Fruit fly (Drosophila melanogaster): Measurements from ENCODE around the gene CG9997.

CG9997 gene

DNA sequence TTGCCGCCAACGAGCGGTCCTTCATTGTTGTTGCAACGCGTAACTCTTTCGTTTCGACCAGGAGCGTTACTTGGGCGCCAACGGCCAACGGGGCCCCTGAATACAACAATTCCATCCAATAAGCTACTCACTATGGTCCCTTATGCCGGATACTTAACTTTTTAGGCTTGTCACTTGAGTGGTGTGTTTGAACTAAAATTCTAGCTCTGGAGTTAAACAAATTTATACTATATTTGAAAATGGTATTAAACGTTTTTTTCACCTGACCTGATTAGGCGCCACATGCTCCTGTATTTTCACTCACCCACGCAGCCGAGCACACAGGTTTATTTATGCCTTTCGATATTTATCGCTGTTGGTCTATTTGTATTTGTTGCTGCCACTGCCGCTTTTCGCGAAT is 48.4 kb upstream of the CG9997 start (continued):
- TF ChIP-seq CG2129 (GFP tag; IDR thresholded peaks at IDR 0.05; ENCODE audit: partially characterized antibody) (no peak), esg (GFP tag; conservative IDR thresholded peaks at IDR 0.05) (0 out of 2 replicates have a peak, but pooled peaks have one; percentile 6), tin (GFP tag; optimal IDR thresholded peaks at IDR 0.05) (no peak), CG7745 (tag; optimal IDR thresholded peaks at IDR 0.05) (no peak), Sox102F (GFP tag; optimal IDR thresholded peaks at IDR 0.05) (no peak), Eip74EF (GFP tag; optimal IDR thresholded peaks at IDR 0.05) (no peak), CG7839 (tag; optimal IDR thresholded peaks at IDR 0.05) (peak; percentile 43), CG15011 (GFP tag; optimal IDR thresholded peaks at IDR 0.05) (no peak), MBD-R2 (GFP tag; IDR thresholded peaks at IDR 0.05) (no peak), CG3281 (GFP tag; optimal IDR thresholded peaks at IDR 0.05) (no peak), pnt (GFP tag; optimal IDR thresholded peaks at IDR 0.05) (no peak), dmrt11E (tag; optimal IDR thresholded peaks at IDR 0.05) (peak; percentile 31), bowl (GFP tag; IDR thresholded peaks at IDR 0.05) (no peak), Bdp1 (GFP tag; optimal IDR thresholded peaks at IDR 0.05) (no peak), CG9215 (GFP tag; IDR thresholded peaks at IDR 0.05) (no peak), CG5245 (GFP tag; optimal IDR thresholded peaks at IDR 0.05) (no peak), Dll (GFP tag; IDR thresholded peaks at IDR 0.05; ENCODE audit: partially characterized antibody) (no peak), odd (GFP tag; optimal IDR thresholded peaks at IDR 0.05) (no peak), trh (GFP tag; optimal IDR thresholded peaks at IDR 0.05) (no peak), sd (tag; optimal IDR thresholded peaks at IDR 0.05) (no peak), al (GFP tag; IDR thresholded peaks at IDR 0.05) (no peak), pros (GFP tag; optimal IDR thresholded peaks at IDR 0.05) (no peak), CG3847 (GFP tag; IDR thresholded peaks at IDR 0.05) (peak; percentile 45; the same call in 1 of the 2 replicates), CG31224 (GFP tag; IDR thresholded peaks at IDR 0.05) (no peak), sqz (GFP tag; optimal IDR thresholded peaks at IDR 0.05) (no peak), tgo (GFP tag; IDR thresholded peaks at IDR 0.05) (no peak), maf-S (GFP tag; optimal IDR thresholded peaks at IDR 0.05) (no peak), BEAF-32 (GFP tag; optimal IDR thresholded peaks at IDR 0.05) (no peak), CG6791 (GFP tag; IDR thresholded peaks at IDR 0.05; ENCODE audit: partially characterized antibody) (no peak), Fer2 (tag; optimal IDR thresholded peaks at IDR 0.05) (no peak), psq (GFP tag; optimal IDR thresholded peaks at IDR 0.05) (no peak), CG10147 (GFP tag; optimal IDR thresholded peaks at IDR 0.05) (no peak), CG31388 (GFP tag; optimal IDR thresholded peaks at IDR 0.05) (no peak), CG12219 (GFP tag; optimal IDR thresholded peaks at IDR 0.05) (no peak), stwl (tag; optimal IDR thresholded peaks at IDR 0.05) (no peak), zfh2 (GFP tag; optimal IDR thresholded peaks at IDR 0.05) (no peak), gro (GFP tag; optimal IDR thresholded peaks at IDR 0.05) (no peak), CG34422 (GFP tag; IDR thresholded peaks at IDR 0.05) (no peak), Nf-YA (GFP tag; IDR thresholded peaks at IDR 0.05) (no peak), pita (GFP tag; optimal IDR thresholded peaks at IDR 0.05) (no peak), CG16815 (GFP tag; optimal IDR thresholded peaks at IDR 0.05) (peak; percentile 29), CG11695 (GFP tag; IDR thresholded peaks at IDR 0.05) (no peak), h (optimal IDR thresholded peaks at IDR 0.05) (no peak), CG6683 (GFP tag; optimal IDR thresholded peaks at IDR 0.05) (no peak), CG11093 (GFP tag; IDR thresholded peaks at IDR 0.05) (no peak), Kr (GFP tag; optimal IDR thresholded peaks at IDR 0.05) (no peak), CG12659 (GFP tag; optimal IDR thresholded peaks at IDR 0.05) (peak; percentile 3), CG7963 (GFP tag; IDR thresholded peaks at IDR 0.05; ENCODE audit: partially characterized antibody) (no peak), seq (GFP tag; IDR thresholded peaks at IDR 0.05) (no peak), E2f2 (GFP tag; IDR thresholded peaks at IDR 0.05) (no peak), abd-A (tag; optimal IDR thresholded peaks at IDR 0.05) (no peak), fd96Cb (tag; optimal IDR thresholded peaks at IDR 0.05) (no peak)
